Fruit fly (Drosophila melanogaster): ENCODE results near the gene CG6785.

The CG6785 gene

dm6 chr2L:12028102-12028501 is 16.9 kb downstream of the CG6785 start:
- TF ChIP-seq Ets21C (GFP tag; optimal IDR thresholded peaks at IDR 0.05) (no peak), lz (GFP tag; optimal IDR thresholded peaks at IDR 0.05) (no peak), topi (GFP tag; optimal IDR thresholded peaks at IDR 0.05) (peak; percentile 2), svp (GFP tag) (peak; percentile 67), salr (GFP tag; optimal IDR thresholded peaks at IDR 0.05) (no peak), cyc (GFP tag; optimal IDR thresholded peaks at IDR 0.05) (no peak), OdsH (GFP tag; optimal IDR thresholded peaks at IDR 0.05) (no peak), Met (GFP tag; optimal IDR thresholded peaks at IDR 0.05) (peak; percentile 22)

dm6 chr2L:12027435-12027834 is 17.6 kb downstream of the CG6785 start, which contains the start of gene dmGlut:
Gene dmGlut, plus strand, starts transcription at chr2L:12027438.
- no peak for TF ChIP-seq Hr38 (GFP tag; optimal IDR thresholded peaks at IDR 0.05)
- TF ChIP-seq Hr39 (GFP tag; optimal IDR thresholded peaks at IDR 0.05): no peak
- no peak for TF ChIP-seq Eip93F (GFP tag; optimal IDR thresholded peaks at IDR 0.05)
- no peak for TF ChIP-seq CG6854 (GFP tag; optimal IDR thresholded peaks at IDR 0.05)
- no peak for TF ChIP-seq CG34406 (GFP tag; optimal IDR thresholded peaks at IDR 0.05)
- no peak for TF ChIP-seq ss (GFP tag; optimal IDR thresholded peaks at IDR 0.05)
- TF ChIP-seq Blimp-1 (GFP tag; optimal IDR thresholded peaks at IDR 0.05): no peak
- TF ChIP-seq topi (GFP tag; optimal IDR thresholded peaks at IDR 0.05): no peak
- no peak for TF ChIP-seq fd85E (GFP tag; optimal IDR thresholded peaks at IDR 0.05)
- TF ChIP-seq dac (GFP tag; optimal IDR thresholded peaks at IDR 0.05): no peak
- TF ChIP-seq svp (GFP tag): no peak

dm6 chr2L:12026458-12027431 is 18.3 kb downstream of the CG6785 start:
- TF ChIP-seq fd59A (GFP tag; optimal IDR thresholded peaks at IDR 0.05) (peak; percentile 71), acj6 (GFP tag; optimal IDR thresholded peaks at IDR 0.05) (peak; percentile 79), Gug (GFP tag; IDR thresholded peaks at IDR 0.05) (peak; percentile 56), CG15336 (GFP tag; IDR thresholded peaks at IDR 0.05) (peak; percentile 67), net (GFP tag; optimal IDR thresholded peaks at IDR 0.05) (peak; percentile 60), CG8319 (GFP tag; optimal IDR thresholded peaks at IDR 0.05) (peak; percentile 50), topi (GFP tag; optimal IDR thresholded peaks at IDR 0.05) (peak; percentile 75), CG6276 (GFP tag; optimal IDR thresholded peaks at IDR 0.05) (peak; percentile 86), CG10631 (GFP tag; optimal IDR thresholded peaks at IDR 0.05) (peak; percentile 82), CG6792 (GFP tag; optimal IDR thresholded peaks at IDR 0.05) (peak; percentile 68), CG9139 (GFP tag; optimal IDR thresholded peaks at IDR 0.05) (peak; percentile 91), Sox102F (GFP tag; optimal IDR thresholded peaks at IDR 0.05) (peak; percentile 43), Sox15 (GFP tag; optimal IDR thresholded peaks at IDR 0.05) (peak; percentile 73), lz (GFP tag; optimal IDR thresholded peaks at IDR 0.05) (peak; percentile 75), CG16779 (tag; optimal IDR thresholded peaks at IDR 0.05) (peak; percentile 67), Ets21C (GFP tag; optimal IDR thresholded peaks at IDR 0.05) (peak; percentile 62), svp (GFP tag) (peak; percentile 87), CG3919 (GFP tag; optimal IDR thresholded peaks at IDR 0.05) (peak; percentile 80), Sox14 (GFP tag; optimal IDR thresholded peaks at IDR 0.05) (peak; percentile 68), eg (GFP tag; IDR thresholded peaks at IDR 0.05) (peak; percentile 91), CG6854 (GFP tag; optimal IDR thresholded peaks at IDR 0.05) (peak; percentile 65), CG11294 (GFP tag; IDR thresholded peaks at IDR 0.05) (peak; percentile 43), CG8119 (GFP tag; IDR thresholded peaks at IDR 0.05) (peak; percentile 69; the same call in 2 of the 3 replicates), CG31627 (GFP tag; optimal IDR thresholded peaks at IDR 0.05) (peak; percentile 74), Hr38 (GFP tag; optimal IDR thresholded peaks at IDR 0.05) (no peak), dac (GFP tag; optimal IDR thresholded peaks at IDR 0.05) (no peak), CG1621 (tag; optimal IDR thresholded peaks at IDR 0.05) (peak; percentile 46), spab (GFP tag; optimal IDR thresholded peaks at IDR 0.05) (peak; percentile 75), CG6163 (GFP tag; IDR thresholded peaks at IDR 0.05) (peak; percentile 79; the same call in 2 of the 3 replicates), ss (GFP tag; optimal IDR thresholded peaks at IDR 0.05) (peak; percentile 91 to 92), esn (GFP tag; optimal IDR thresholded peaks at IDR 0.05) (peak; percentile 84), achi (GFP tag; optimal IDR thresholded peaks at IDR 0.05) (peak; percentile 75), CG7368 (GFP tag; optimal IDR thresholded peaks at IDR 0.05) (no peak), CG6808 (GFP tag; optimal IDR thresholded peaks at IDR 0.05) (peak; percentile 85), CG4318 (GFP tag; optimal IDR thresholded peaks at IDR 0.05) (peak; percentile 84), Smox (GFP tag; optimal IDR thresholded peaks at IDR 0.05) (peak; percentile 65)

Measured in whole organism, prepupa.